Worm (Caenorhabditis elegans): ENCODE results near the gene C47G2.3.

C47G2.3 gene

DNA sequence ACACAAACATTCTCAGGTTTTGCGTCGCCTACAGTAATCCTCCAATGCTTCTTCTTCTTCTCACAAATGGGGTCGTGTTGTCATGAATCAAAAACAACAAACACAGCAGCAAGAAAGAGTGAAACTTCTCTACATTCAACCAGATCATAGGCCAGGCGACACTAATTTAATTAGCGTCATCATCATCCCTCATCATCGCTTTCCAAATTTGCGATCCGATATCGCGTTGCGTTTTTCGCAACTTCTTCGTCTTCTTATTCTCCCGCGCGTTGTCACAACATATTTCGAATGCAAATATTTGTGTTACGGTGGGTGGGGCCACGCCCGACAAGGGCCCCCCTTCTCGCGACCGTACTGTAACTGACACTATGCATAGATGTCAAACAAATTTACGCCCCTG is 3.5 kb downstream of the C47G2.3 start:
- TF ChIP-seq tbx-9 (tag; optimal IDR thresholded peaks at IDR 0.05; ENCODE audit: borderline replicate concordance): no peak
- no peak for TF ChIP-seq ama-1 (optimal IDR thresholded peaks at IDR 0.05)
- TF ChIP-seq ama-1 (GFP tag; optimal IDR thresholded peaks at IDR 0.05): no peak
- no peak for TF ChIP-seq F37B4.10 (GFP tag; IDR thresholded peaks at IDR 0.05)
- TF ChIP-seq mes-4 (tag; optimal IDR thresholded peaks at IDR 0.05): no peak
- no peak for TF ChIP-seq hlh-12 (tag; optimal IDR thresholded peaks at IDR 0.05)
- no peak for TF ChIP-seq F10E7.11 (tag; optimal IDR thresholded peaks at IDR 0.05)
- TF ChIP-seq attf-5 (GFP tag; optimal IDR thresholded peaks at IDR 0.05): no peak
- TF ChIP-seq D2030.7 (GFP tag; IDR thresholded peaks at IDR 0.05): no peak
- TF ChIP-seq Y79H2A.3 (GFP tag; conservative IDR thresholded peaks at IDR 0.05): no peak
- no peak for TF ChIP-seq tbp1 (GFP tag; optimal IDR thresholded peaks at IDR 0.05)
- no peak for TF ChIP-seq F22D6.2 (tag; optimal IDR thresholded peaks at IDR 0.05)
- no peak for TF ChIP-seq dpff-1 (tag; optimal IDR thresholded peaks at IDR 0.05)
- TF ChIP-seq B0336.3 (GFP tag; IDR thresholded peaks at IDR 0.05): no peak
- TF ChIP-seq gei-17 (GFP tag; optimal IDR thresholded peaks at IDR 0.05): no peak

DNA sequence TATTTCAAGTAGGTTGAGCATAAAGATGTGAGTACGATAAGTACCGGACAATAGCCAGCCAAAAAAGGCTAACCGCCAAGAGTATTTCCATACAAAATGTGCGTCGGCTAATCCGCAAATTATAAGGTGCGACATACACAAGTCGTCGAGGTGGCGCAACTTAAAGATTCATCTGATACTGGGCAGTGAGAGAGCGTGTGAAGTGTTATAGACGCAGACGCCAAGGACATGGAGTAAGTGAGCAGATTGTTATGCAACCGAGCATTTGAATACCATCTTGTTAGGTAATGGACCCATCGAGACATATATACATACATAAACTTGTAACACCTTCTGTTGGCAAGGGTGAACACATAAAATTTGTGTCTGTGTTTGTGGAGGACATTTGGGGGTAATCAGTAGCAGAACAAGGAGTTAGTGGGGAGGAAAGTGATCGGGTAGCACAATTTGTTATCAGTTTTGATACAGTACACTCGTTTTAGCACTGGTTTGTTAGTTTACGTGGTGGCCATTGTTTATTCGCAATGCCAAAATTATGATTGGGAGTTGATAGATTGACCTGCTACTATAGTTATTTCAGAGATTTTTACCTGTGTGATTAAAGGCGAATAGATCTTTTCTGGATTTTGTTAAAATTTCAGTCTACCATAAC is 4.6 kb downstream of the C47G2.3 start:
- TF ChIP-seq nhr-80 (tag; optimal IDR thresholded peaks at IDR 0.05): peak; percentile 17
- no peak for TF ChIP-seq mes-4 (tag; optimal IDR thresholded peaks at IDR 0.05)

DNA sequence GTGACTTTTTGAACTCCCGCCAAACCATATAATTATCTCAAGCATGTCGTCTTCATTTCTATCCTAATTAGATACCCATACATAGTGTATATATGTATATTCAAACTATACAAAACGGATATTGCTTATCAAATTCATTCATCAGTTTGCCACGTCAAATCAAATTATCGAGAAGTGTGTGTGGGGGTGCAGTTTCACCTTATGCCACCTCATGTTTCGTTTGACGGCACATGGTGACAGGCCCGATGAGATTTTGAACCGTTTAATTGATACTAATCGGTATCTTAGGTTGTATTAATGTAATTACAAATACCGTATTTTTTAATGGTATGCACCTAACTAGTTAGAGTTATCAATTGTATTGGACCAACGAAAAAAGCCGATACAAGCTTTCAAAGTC is 5.3 kb downstream of the C47G2.3 start:
- TF ChIP-seq dpl-1 (GFP tag; optimal IDR thresholded peaks at IDR 0.05): no peak
- TF ChIP-seq ztf-22 (GFP tag; optimal IDR thresholded peaks at IDR 0.05): no peak
- TF ChIP-seq somi-1 (GFP tag; optimal IDR thresholded peaks at IDR 0.05): no peak
- TF ChIP-seq F57C9.4 (tag; optimal IDR thresholded peaks at IDR 0.05): no peak
- TF ChIP-seq nhr-27 (tag; optimal IDR thresholded peaks at IDR 0.05): no peak
- no peak for TF ChIP-seq ztf-26 (tag; optimal IDR thresholded peaks at IDR 0.05)
- no peak for TF ChIP-seq mcd-1 (GFP tag; IDR thresholded peaks at IDR 0.05)
- no peak for TF ChIP-seq cebp-2 (GFP tag; IDR thresholded peaks at IDR 0.05)
- TF ChIP-seq nhr-80 (tag; optimal IDR thresholded peaks at IDR 0.05): no peak
- TF ChIP-seq nfyb-1 (GFP tag; IDR thresholded peaks at IDR 0.05): no peak
- TF ChIP-seq mes-4 (tag; optimal IDR thresholded peaks at IDR 0.05): no peak
- TF ChIP-seq snpc-3.4 (tag; optimal IDR thresholded peaks at IDR 0.05): no peak
- no peak for TF ChIP-seq madf-6 (GFP tag; IDR thresholded peaks at IDR 0.05)
- no peak for TF ChIP-seq lin-35 (GFP tag; optimal IDR thresholded peaks at IDR 0.05)
- no peak for TF ChIP-seq hrde-1 (tag; optimal IDR thresholded peaks at IDR 0.05; ENCODE audit: borderline replicate concordance)
- TF ChIP-seq T07F8.4 (tag; optimal IDR thresholded peaks at IDR 0.05): no peak
- TF ChIP-seq lag-1 (GFP tag; IDR thresholded peaks at IDR 0.05): no peak
- TF ChIP-seq pha-4 (tag; optimal IDR thresholded peaks at IDR 0.05): no peak
- TF ChIP-seq ZK185.1 (tag; optimal IDR thresholded peaks at IDR 0.05; ENCODE audit: poor library complexity, severe bottlenecking): no peak

DNA sequence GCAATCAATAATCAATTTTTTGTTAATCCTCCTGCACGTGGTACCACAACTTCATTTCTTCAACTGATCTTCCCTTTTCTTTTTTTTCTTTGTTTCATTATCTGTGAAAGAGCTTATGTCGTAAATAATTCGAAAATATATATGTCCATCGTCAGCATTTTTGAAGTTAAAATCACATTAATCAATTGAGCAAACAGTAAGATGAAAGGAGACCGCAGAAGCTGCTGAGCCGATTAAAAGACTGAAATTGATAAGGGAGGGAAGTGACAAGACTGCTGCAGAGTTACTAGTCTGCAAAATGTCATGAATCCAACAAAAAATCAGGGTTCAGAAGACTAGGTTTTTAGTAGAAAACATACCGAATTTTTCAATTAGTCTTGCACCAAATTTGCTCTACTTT is 6.2 kb downstream of the C47G2.3 start:
- TF ChIP-seq let-526 (GFP tag; IDR thresholded peaks at IDR 0.05) (no peak), atf-7 (tag; optimal IDR thresholded peaks at IDR 0.05) (no peak), ztf-25 (GFP tag; IDR thresholded peaks at IDR 0.05) (no peak), Y79H2A.3 (GFP tag; conservative IDR thresholded peaks at IDR 0.05) (no peak), F37B4.10 (GFP tag; IDR thresholded peaks at IDR 0.05) (no peak), Y95B8A.8 (GFP tag; IDR thresholded peaks at IDR 0.05) (no peak), T26A5.8 (tag; optimal IDR thresholded peaks at IDR 0.05) (no peak)

Data from whole organism, young adult.